Worm (Caenorhabditis elegans): Measurements from ENCODE around the gene K09C4.4.

DNA sequence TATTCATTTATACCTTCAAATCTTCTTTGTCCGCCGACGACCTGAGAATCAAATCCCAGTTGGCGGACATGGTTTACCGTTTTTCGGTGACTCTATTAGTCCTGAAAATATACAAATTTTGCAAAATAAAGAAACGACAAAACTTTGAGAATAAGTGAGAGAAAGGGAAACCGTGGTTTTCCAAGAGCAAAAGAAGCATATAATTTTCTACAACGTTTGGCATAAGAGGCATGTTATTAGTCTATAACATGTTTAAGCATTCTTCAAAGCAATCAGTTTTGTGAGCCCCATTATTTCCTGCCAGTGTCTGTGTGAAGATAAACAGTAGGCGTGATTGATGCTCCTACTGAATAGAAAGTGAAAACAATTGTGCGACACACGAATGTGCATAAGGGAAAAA is 9.2 kb upstream of the K09C4.4 start, which contains the start of gene K09C4.10:
- TF ChIP-seq ztf-11 (tag; optimal IDR thresholded peaks at IDR 0.05) (no peak), nhr-11 (tag; optimal IDR thresholded peaks at IDR 0.05) (no peak), daf-12 (tag; optimal IDR thresholded peaks at IDR 0.05) (no peak), unc-62 (GFP tag; optimal IDR thresholded peaks at IDR 0.05 in 1 of 2) (no peak), unc-62 (tag; optimal IDR thresholded peaks at IDR 0.05) (no peak), zag-1 (tag; optimal IDR thresholded peaks at IDR 0.05) (no peak), madf-5 (GFP tag; IDR thresholded peaks at IDR 0.05) (no peak), unc-130 (GFP tag; optimal IDR thresholded peaks at IDR 0.05) (no peak), nhr-25 (tag; optimal IDR thresholded peaks at IDR 0.05; ENCODE audit: borderline replicate concordance, insufficient read depth) (no peak), mdl-1 (tag; optimal IDR thresholded peaks at IDR 0.05) (no peak), lin-39 (tag; optimal IDR thresholded peaks at IDR 0.05) (no peak), nhr-42 (GFP tag; IDR thresholded peaks at IDR 0.05) (no peak)
